Worm (Caenorhabditis elegans): ENCODE measurements around the gene C14A6.7.

ce11 chrV:18144442-18144841, 23.7 kb downstream of the C14A6.7 start:
- TF ChIP-seq hmg-4 (GFP tag; optimal IDR thresholded peaks at IDR 0.05) (no peak), ama-1 (optimal IDR thresholded peaks at IDR 0.05) (no peak), tra-4 (tag; optimal IDR thresholded peaks at IDR 0.05) (no peak), B0310.2 (tag; optimal IDR thresholded peaks at IDR 0.05) (no peak), ceh-13 (GFP tag; optimal IDR thresholded peaks at IDR 0.05) (no peak), aly-1 (tag; optimal IDR thresholded peaks at IDR 0.05) (no peak), sea-1 (GFP tag; conservative IDR thresholded peaks at IDR 0.05) (no peak), ceh-36 (tag; optimal IDR thresholded peaks at IDR 0.05) (no peak)

All from whole organism, early embryonic.